Worm (Caenorhabditis elegans): ENCODE data around the gene srx-115.

DNA sequence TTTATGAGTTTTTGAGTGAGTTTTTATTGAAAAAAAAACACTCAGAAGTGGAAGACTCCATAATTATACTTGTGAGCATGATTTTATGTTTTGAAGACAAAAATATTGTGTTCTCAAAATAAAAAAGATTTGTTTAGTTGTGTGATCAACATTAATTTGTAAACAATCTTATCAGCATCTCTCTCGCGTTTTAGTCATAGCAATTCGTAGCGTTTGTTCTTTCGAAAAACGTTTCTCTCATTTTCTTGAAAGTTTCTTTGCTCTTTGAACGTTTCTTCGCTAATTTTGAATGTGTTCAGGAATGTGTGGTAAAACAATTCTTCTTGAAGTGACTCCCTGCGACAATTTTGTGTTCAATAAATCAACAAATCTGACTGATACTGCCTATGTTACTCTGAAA, 32.6 kb upstream of the srx-115 start, which contains the start of gene ZC196.2:
- TF ChIP-seq egl-18 (GFP tag; IDR thresholded peaks at IDR 0.05), result no peak
- TF ChIP-seq ets-4 (GFP tag; optimal IDR thresholded peaks at IDR 0.05), result no peak
- TF ChIP-seq snpc-4 (GFP tag; optimal IDR thresholded peaks at IDR 0.05), result no peak
- no peak for TF ChIP-seq snpc-4 (tag; optimal IDR thresholded peaks at IDR 0.05)

All from whole organism, young adult.